Fruit fly (Drosophila melanogaster) Kc167 (cell line): ENCODE data around the gene Trmt61.

Experiments used
- Sin3A ChIP-seq: fragments of >200 bp; optimal IDR thresholded peaks from 2 replicates; lab custom pipeline; 2018; ENCODE audit warnings: missing external identifiers
- psq ChIP-seq: fragments of >200 bp; optimal IDR thresholded peaks from 2 replicates; lab custom pipeline; 2017; ENCODE audit warnings: missing external identifiers
- ttk ChIP-seq: sonication (Bioruptor generic); optimal IDR thresholded peaks from 2 replicates; lab custom pipeline; 2017; ENCODE audit warnings: missing external identifiers

DNA sequence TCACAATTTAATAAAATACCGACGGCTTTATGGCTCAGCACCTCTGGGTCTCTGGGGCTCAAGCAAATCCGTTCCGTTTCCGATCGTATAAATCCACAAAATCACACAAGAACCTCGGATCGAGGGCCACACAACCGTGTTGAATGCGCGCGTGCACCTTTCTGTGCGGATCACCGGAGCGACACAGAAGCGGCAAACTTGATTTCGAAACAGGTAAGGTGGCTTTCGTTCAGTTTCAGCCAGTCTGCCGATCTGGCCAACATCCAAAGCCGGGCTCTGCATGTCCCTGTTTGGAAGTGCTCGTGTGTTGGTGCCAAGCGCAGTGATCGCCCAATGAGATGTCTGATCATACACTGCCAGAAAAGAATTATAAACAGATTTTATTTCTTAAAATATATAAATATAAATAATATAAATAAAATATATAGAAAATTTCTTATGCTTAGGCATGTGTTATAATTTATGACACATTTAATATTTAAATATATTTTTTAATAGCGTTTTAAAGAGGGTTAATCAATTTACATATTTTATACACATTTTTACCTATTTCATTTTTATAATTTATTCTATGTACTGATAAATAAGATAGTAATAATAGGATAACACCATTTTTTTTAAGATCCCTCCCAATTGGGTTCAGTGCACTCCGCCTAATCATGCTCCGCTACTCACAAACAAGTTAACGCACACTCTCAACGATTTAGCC lies 39.4 kb downstream of the Trmt61 start, which contains the start of gene dysf:
- no peak for TF ChIP-seq Sin3A (lab: Kevin White, UChicago)
- no peak for TF ChIP-seq ttk
- TF ChIP-seq psq (lab: Kevin White, UChicago) = no peak
